Worm (Caenorhabditis elegans): ENCODE results near the gene T10D4.14.

- TF ChIP-seq him-1 (tag; optimal IDR thresholded peaks at IDR 0.05): no peak
- no peak for TF ChIP-seq W03F9.2 (tag; optimal IDR thresholded peaks at IDR 0.05)
These were observed 16.2 kb downstream of the T10D4.14 start for ce11 chrII:3135293-3135692.
